Worm (Caenorhabditis elegans) whole organism, midembryonic: ENCODE data around the gene srx-18.

ENCODE experiments used
- T22C8.4 ChIP-seq: fragments of 200-800 bp; sonication (Bioruptor generic); IDR thresholded peaks from 2 replicates; pipeline ENCODE4 v1.3.6; 2022; ENCODE audit warnings: missing genetic modification characterization, missing compliant biosample characterization
- cog-1 ChIP-seq: sonication (generic microtip); optimal IDR thresholded peaks from 2 replicates; lab custom pipeline; 2016; ENCODE audit warnings: missing genetic modification characterization, missing compliant biosample characterization
- tab-1 ChIP-seq: fragments of 200-800 bp; sonication (Bioruptor generic); IDR thresholded peaks from 2 replicates; pipeline ENCODE4 v1.3.6; 2022; ENCODE audit warnings: missing genetic modification characterization, missing compliant biosample characterization
- ztf-29 ChIP-seq: fragments of 200-800 bp; sonication (Bioruptor generic); IDR thresholded peaks from 2 replicates; pipeline ENCODE4 v1.3.6; 2022; ENCODE audit warnings: missing genetic modification reagents, missing genetic modification characterization, missing compliant biosample characterization

DNA sequence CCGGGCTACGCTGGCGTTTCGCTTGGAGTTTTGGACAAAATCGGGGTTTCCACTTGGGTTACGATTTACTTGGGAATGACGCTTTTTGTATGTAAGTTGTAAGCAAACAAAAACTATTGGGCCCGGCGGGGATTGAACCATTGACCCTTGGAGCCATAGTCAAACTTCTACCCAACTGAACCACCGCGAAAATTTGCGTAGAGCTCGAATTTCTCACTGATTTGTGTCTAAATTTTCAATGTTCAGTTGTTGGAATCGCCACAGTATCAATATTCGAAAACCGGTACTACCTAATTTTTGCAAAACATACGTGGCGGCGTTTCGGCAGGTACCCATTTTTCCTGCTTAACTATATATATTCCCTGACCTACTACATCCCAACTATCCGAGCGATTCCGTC is 30.9 kb downstream of the srx-18 start:
- TF ChIP-seq cog-1 (tag; lab: Kevin White, UChicago) = no peak
- no peak for TF ChIP-seq tab-1
- TF ChIP-seq T22C8.4 (GFP tag; lab: Robert Waterston, UW) = no peak
- no peak for TF ChIP-seq ztf-29 (GFP tag; lab: Robert Waterston, UW)
